Worm (Caenorhabditis elegans): ENCODE measurements around the gene gpd-2.

The gpd-2 gene

DNA sequence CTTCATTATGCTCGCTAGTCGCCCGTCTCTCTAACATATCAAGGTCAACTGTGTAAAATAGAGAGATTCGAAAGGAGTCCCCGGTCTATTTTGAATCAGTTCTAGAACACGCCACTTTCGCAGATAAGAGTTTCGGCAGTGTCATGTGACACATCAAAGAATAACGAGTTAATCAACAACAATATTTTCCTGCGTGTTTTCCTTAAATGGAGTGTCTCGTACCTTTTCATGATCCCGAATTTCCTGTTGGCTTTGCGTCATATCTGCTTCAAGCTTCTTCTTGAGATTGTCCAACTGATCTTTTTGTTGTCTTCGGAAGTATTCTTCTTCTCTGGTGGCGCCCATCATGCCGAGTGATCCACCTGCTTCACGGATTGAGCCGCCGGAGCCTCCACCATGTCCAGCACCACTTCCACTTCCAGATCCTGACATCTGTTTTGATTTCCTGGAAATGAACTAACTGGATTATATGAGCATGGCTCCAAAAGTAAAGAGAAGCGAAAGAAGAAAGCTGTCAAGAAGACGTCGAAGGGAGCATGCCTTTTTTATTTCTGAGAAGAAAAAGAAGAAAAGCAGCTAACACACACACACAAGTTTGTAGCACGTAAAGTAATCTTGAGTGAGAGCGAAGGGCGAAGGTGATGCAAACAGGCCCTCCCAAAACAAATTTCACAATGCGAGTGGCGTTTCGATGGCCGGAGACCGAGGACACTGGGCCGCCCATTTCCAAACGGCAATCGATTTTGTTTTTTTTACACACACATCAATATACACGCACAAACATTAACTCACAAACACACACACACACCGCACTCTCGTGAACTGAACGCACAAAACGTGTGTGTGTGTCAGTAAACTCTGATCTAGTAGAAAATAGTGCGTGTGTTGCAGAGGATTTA lies 894 bp upstream of the gpd-2 start:
- TF ChIP-seq unc-98 (GFP tag; IDR thresholded peaks at IDR 0.05) (no peak), nhr-71 (tag; optimal IDR thresholded peaks at IDR 0.05) (peak; percentile 79), hpl-2 (GFP tag; optimal IDR thresholded peaks at IDR 0.05) (no peak), snpc-4 (tag; optimal IDR thresholded peaks at IDR 0.05) (no peak), unc-86 (tag; optimal IDR thresholded peaks at IDR 0.05) (no peak), nhr-20 (tag; optimal IDR thresholded peaks at IDR 0.05) (peak; percentile 72), dsc-1 (tag; optimal IDR thresholded peaks at IDR 0.05) (peak; percentile 28), pag-3 (tag; optimal IDR thresholded peaks at IDR 0.05; ENCODE audit: borderline replicate concordance, insufficient read depth) (no peak), swsn-7 (tag; optimal IDR thresholded peaks at IDR 0.05) (no peak), ztf-4 (tag; optimal IDR thresholded peaks at IDR 0.05) (no peak), lin-14 (GFP tag; optimal IDR thresholded peaks at IDR 0.05) (peak; percentile 59), ceh-82 (tag; optimal IDR thresholded peaks at IDR 0.05) (peak in 2 of 3 experiments; percentile 18 to 29), nhr-84 (tag; optimal IDR thresholded peaks at IDR 0.05) (no peak), sox-4 (tag; optimal IDR thresholded peaks at IDR 0.05) (no peak), C04F5.9 (tag; optimal IDR thresholded peaks at IDR 0.05) (no peak), rnt-1 (tag; optimal IDR thresholded peaks at IDR 0.05) (peak; percentile 40), mab-9 (GFP tag; IDR thresholded peaks at IDR 0.05) (no peak), lin-15B (tag; optimal IDR thresholded peaks at IDR 0.05) (no peak), ces-1 (GFP tag; optimal IDR thresholded peaks at IDR 0.05) (no peak), alr-1 (tag; optimal IDR thresholded peaks at IDR 0.05; ENCODE audit: borderline replicate concordance) (no peak), lin-39 (tag; optimal IDR thresholded peaks at IDR 0.05) (no peak), lsy-2 (tag; optimal IDR thresholded peaks at IDR 0.05) (peak in 1 of 2 experiments; percentile 27), zag-1 (tag; optimal IDR thresholded peaks at IDR 0.05) (no peak), grh-1 (GFP tag; IDR thresholded peaks at IDR 0.05) (peak; percentile 55), Y116A8C.19 (tag; optimal IDR thresholded peaks at IDR 0.05; ENCODE audit: borderline replicate concordance) (no peak), ceh-63 (GFP tag; optimal IDR thresholded peaks at IDR 0.05) (peak; percentile 48), ztf-11 (tag; optimal IDR thresholded peaks at IDR 0.05) (no peak), mef-2 (tag; optimal IDR thresholded peaks at IDR 0.05) (no peak), C16A3.4 (tag; optimal IDR thresholded peaks at IDR 0.05) (peak; percentile 54), nhr-237 (tag; optimal IDR thresholded peaks at IDR 0.05) (no peak), skn-1 (tag; optimal IDR thresholded peaks at IDR 0.05) (peak; percentile 11), snu-23 (GFP tag; optimal IDR thresholded peaks at IDR 0.05) (peak; percentile 65), aha-1 (tag; optimal IDR thresholded peaks at IDR 0.05) (no peak), hlh-4 (tag; optimal IDR thresholded peaks at IDR 0.05) (no peak), vab-15 (tag; optimal IDR thresholded peaks at IDR 0.05) (no peak), fkh-10 (GFP tag; optimal IDR thresholded peaks at IDR 0.05) (no peak), ama-1 (optimal IDR thresholded peaks at IDR 0.05) (peak; percentile 39), elt-3 (tag; optimal IDR thresholded peaks at IDR 0.05) (peak in 5 of 6 experiments; percentile 59 to 88 (median 74)), fkh-8 (tag; optimal IDR thresholded peaks at IDR 0.05) (peak; percentile 36), efl-1 (optimal IDR thresholded peaks at IDR 0.05) (peak in 1 of 2 experiments; percentile 4), efl-1 (GFP tag; optimal IDR thresholded peaks at IDR 0.05 in 1 of 2) (peak in 1 of 2 experiments; percentile 66), nhr-28 (tag; optimal IDR thresholded peaks at IDR 0.05) (no peak), nhr-85 (tag) (peak; percentile 89), hlh-17 (GFP tag; optimal IDR thresholded peaks at IDR 0.05; ENCODE audit: borderline replicate concordance) (no peak), unc-30 (tag; optimal IDR thresholded peaks at IDR 0.05) (no peak), egl-27 (tag; optimal IDR thresholded peaks at IDR 0.05) (no peak), F16B12.6 (tag; optimal IDR thresholded peaks at IDR 0.05) (no peak), nhr-11 (tag; optimal IDR thresholded peaks at IDR 0.05) (no peak), egl-13 (tag; optimal IDR thresholded peaks at IDR 0.05) (no peak), tlp-1 (tag; optimal IDR thresholded peaks at IDR 0.05) (no peak), sup-37 (GFP tag; optimal IDR thresholded peaks at IDR 0.05) (no peak), ceh-88 (GFP tag; IDR thresholded peaks at IDR 0.05) (no peak)
